Fruit fly (Drosophila melanogaster) ovary, adult (tissue): ENCODE measurements around the gene for.

Experiments used
- CG17801 ChIP-seq: fragments of 200-800 bp; optimal IDR thresholded peaks from 2 replicates; lab custom pipeline; 2019; ENCODE audit warnings: missing biosample characterization, mild to moderate bottlenecking, missing genetic modification characterization, moderate library complexity; ENCODE audit not compliant: partially characterized antibody

The for gene

DNA sequence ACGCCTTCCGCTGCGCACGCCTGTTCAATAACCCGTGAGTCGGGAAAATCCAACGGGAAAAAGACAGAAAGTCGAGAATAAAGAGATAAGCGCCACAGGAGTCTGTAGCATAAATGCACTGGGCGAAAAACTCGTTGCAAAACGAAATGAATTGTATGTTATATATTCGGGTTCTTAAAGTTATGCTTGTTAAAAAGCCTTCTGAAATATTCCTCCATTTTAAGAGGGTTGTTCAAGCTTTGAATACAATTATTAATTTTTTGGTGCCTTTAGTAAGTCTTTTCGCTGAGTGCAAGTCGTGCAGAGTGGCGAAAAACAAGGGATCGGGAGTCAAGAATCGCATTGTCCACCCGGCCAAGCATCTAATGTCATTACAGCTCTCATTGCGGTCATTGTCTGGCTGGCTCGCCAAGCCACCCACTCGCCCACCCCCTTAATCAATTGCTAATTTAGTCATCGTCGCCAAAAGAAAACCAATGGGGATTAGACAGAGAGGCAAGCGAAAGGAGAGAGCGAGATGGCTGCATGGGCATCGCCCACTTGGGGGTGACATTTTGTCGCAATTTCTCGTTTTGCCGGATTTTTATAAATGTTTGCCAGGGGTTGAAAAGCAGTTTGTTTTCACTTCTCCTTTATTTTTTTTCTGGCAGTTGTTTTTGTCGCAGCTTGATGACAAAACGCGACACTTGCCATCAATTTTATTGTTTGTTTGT, 28.5 kb upstream of the for start:
- no peak for TF ChIP-seq CG17801 (GFP tag; lab: Kevin White, UChicago)

DNA sequence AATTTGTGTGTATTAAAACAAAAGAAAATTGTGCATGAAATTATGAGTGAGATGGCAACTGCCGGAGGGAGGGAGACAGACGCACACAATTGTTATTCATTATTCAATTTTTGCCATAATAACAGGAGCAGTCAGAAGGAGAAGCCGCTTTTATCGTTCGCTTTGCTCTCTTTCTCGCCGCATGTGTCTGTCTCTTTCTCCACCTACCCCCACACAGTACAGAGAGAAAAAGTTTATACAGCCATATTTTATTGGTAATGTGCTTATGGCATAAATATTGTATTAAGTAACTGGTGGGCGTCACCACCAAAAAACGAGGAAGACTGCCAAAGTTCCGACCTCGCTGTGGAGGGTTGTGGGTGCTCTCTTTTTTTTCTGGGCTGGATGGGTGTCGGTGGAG, 25.7 kb upstream of the for start:
- no peak for TF ChIP-seq CG17801 (GFP tag; lab: Kevin White, UChicago)

DNA sequence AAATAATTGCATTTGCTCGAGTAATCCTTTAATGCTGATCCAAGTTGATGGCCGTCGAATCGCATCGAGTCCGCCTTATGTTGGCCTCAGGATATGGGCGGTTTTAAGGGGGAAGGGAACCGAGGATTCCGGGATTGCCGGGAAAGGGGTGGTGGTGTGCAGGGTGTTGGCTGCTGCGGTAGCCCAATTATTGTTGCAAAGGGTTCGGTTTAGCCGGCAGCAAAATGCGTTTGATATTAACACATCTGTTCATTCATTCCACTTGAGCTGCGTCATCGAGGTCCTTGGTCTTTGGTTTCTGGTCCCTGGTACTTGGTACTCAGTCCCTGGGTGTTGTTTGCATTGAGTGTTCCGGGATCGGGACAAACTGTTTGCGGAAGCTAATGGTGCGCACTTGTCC, 24.6 kb upstream of the for start:
- TF ChIP-seq CG17801 (GFP tag; lab: Kevin White, UChicago), result no peak

DNA sequence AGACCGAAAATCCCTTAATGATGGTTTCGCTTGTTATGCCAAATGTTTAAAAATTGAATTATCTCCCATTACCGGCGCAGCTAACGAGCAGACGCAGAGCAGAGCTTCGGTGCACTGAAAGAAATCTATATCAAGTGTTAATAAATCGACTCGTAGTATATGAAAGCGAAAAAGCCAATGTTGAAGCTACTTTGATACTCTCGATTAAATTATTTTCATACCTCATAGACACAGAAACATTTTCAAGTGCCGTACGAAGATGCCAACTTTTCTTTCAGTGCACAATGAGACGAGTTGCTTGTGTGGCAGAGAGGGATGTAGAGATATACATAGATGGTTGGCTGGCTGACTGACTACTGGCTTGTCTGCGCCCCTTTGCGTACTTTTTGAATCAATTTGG, 19.0 kb upstream of the for start:
- TF ChIP-seq CG17801 (GFP tag; lab: Kevin White, UChicago), result no peak

DNA sequence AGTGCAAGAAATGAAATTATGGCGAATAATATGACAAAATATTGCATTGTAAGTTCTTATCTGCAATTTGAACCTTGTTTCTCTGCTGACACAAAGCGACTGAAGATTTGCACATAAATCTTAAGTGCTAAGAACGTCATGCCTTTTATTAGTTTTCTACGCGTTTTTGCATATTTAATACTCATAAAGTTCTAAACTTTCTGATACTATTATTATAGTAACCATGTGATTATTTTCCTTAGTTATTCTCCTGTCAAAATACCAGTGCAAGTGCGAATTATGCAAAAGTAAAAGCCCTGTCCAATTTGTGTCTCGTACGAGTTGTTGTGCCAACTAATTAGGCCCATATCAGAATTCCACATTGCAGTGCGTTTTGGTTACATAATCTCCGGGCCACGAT, 13.7 kb upstream of the for start, which contains the start of gene Sfp24Bc:
Gene Sfp24Bc (minus strand): TSS at position 101 of the 400 bp plus-strand sequence.
- TF ChIP-seq CG17801 (GFP tag; lab: Kevin White, UChicago), result no peak

DNA sequence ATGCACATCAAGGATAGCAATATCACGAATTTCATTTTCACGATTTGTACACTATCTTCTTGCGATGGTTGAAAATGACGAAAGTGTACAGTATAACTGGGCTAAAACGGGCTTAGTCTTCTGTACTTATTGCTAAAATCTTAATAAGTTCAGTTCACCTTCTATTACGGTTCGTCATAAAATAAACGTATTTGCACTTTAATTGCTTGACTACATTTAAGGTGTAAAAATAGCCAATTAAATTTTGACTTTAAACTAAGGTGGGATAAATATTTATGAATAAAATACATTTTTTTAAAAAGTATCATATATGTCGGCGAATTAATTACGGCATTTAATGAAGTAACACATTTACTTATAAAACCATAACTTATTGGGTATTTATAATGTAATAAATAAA, 12.9 kb upstream of the for start, which contains the start of gene Sfp24Bb:
Gene Sfp24Bb (minus strand): TSS at position 101 of the 400 bp plus-strand sequence.
- no peak for TF ChIP-seq CG17801 (GFP tag; lab: Kevin White, UChicago)

DNA sequence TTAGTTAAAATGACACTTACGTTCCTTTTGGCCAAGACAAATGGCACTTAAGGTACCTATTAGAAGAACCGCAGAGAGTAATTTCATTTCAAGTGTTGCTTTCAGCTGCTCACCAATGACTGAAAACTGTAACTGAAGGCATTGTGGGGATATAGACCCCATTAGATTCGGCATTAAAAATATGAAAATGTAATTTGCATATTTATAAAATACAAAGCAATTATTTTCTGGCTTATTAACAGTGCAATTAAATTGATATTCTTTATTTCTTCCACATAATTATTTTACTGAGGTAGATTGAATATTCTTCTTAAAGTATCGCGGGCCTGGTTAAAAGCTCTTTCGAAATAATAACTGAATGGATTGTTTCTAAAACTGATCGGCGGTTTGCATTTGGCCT, 12.3 kb upstream of the for start, which contains the start of gene Sfp24Bd:
Gene Sfp24Bd (minus strand): TSS at position 101 of the 400 bp plus-strand sequence.
- TF ChIP-seq CG17801 (GFP tag; lab: Kevin White, UChicago), result no peak

DNA sequence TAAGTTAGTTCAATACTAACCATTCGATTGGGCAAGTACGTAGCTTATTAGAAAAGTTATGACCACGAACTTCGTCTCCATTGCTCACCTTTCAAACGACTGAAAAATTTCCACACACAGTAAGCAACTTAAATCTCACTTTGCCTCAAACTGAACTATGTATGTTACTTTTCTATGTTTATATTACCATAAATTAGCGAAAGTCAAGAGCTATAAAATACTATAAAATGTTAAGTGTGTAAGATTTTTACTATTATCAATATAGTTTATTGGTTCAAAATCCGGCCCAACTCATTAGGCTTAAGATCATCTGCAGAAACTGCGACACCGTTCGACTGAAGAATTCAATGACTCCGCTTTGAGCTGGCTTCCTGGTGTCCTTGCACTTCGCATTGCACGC, 11.7 kb upstream of the for start, which contains the start of gene Sfp24Ba:
Gene Sfp24Ba (minus strand): TSS at position 101 of the 400 bp plus-strand sequence.
- TF ChIP-seq CG17801 (GFP tag; lab: Kevin White, UChicago), result no peak

DNA sequence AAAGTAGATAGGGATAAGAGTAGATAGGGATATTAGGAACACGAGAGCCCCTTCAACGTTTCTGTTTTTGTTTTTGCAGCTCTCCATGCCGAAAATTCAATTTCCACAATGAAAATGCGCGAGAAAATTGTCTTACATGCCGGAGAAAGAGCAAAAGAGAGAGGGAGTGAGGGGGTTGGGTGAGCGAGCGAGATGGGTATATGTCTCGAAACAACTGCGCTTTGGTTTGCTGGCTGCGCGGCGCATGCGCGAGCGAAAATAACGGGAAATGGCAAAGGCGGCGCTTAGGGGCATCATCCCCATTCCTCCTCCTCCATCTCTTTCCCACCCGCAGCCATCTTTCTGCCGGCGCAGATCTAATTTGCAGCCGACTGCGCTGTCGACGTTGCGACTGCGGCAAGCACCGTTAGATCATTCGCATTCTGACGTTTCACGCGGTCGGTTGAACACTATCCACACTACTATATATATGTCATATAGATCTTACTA, 5.6 kb upstream of the for start, which contains the start of gene Drgx:
Gene Drgx (plus strand): TSS at position 439 of the 489 bp plus-strand sequence.
- no peak for TF ChIP-seq CG17801 (GFP tag; lab: Kevin White, UChicago)

DNA sequence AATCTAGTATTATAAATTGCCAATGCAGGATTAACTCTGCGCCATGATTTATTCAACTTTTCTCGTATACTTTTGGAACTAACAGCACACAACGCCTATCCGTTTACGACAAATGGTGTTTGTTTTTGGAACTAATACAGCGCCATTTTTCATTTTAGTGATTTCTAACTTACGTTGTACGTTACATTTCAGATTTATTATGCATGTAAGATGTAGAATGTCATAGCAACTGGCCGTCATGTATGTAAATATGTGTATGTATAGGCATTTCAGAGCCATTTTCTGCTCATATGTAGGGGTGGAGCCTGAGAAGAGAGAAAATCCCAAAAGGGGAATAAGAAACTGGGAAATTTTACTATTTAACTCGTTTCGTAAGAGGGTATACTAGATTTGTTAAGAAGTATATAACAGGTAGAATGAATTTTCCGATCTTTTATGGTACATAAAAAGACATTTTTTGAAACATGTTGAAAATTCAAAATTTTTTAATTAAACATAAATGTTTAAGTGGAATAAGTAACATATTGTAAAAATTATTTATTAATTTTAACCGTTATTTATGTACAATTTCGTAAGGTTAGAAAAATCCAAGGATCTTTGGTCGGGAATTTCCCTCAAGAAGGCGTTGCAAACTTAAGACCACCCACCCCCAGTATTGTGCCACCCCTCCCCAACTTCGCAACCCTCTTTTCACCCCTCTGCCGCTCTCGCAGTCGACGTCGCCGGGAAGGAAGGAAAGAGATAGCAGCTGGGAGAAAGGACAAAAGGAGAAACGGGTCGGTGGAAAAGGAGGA, 793 bp upstream of the for start:
- TF ChIP-seq CG17801 (GFP tag; lab: Kevin White, UChicago), result no peak

DNA sequence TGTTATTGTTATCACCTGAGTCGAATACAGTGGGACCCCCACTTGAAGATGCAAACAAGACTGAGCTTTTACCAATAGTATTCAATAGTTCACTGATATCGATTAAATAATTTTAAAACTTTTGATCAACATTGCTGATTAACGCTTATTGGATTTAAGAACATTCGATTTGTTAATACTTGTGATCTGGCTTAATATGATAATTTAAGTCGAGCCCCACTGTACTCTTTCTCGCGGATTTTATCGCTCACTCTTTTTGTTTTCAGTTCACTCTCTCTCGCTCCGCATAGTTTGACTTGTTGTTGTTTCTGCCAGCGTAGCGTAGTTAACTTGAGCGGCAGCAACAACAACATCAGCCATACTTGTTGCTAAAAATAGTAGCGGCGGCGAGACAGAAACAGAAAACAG, 1.1 kb downstream of the for start:
- TF ChIP-seq CG17801 (GFP tag; lab: Kevin White, UChicago), result peak; percentile 98

DNA sequence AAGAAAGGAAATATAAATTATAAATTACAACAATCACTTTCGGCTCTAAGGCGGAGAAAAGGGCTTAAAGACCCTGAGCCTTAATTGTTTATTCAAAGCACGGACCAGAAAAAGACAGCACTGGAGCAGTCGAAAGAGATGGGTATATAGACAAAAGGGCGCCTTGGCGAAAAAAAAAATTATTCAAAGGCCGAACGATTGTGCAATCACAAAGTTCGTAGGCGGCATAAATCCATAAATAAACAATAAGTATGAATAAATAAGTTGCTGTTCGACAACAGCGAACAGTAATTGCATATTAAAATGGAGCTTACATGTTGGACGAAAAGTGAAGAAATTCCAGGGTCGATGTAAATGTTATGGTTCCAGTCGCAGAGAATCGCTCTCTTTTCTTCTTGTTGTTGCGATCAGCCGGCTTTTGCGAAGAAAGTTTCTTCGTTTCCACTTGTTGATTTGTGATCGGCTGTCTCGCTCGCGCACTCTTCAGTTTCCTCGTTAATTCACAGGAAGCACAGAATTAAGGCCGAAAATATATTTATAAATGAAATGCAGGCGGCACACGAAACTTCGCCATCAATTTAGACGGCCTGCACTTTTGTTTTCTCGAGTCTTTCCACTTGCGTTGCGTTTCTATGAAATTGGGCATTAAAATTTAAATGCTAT, 1.7 kb downstream of the for start:
- no peak for TF ChIP-seq CG17801 (GFP tag; lab: Kevin White, UChicago)

DNA sequence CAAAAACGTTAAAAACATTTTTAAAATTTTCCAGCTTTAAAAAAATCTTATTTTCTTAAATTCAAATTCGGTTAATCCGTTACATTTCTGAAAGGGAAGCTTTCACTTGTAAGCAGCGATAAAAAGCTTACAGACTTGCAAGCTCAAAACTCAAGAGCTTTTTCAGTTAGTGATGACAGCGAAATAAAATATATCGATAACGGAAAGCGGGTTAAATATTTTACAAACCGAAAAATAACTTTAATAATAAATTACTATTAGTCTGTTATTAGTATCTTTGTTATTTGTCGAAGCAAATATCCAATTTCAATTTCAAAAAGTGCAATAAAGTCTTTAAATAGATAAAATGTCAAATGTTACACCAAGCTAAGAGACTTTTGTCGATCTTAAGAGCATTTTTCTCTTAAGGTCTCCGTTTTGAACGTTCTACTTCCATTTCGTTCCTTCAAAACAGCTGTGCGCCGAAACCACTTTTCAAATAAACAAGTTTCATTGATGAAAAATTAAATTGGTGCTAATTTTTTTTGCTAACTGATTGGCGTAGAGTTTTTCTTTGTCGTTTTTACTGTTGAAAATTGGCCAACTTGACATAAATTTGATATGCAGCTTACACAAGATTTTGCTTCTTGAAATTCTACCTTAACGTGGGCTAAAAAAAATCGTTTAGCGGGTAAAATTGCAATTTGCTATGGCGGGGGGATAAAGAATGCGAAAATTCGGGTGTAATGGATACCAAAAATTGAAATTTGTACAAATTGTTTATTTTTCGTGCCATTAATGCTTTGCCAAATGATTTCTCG, 8.4 kb downstream of the for start:
- TF ChIP-seq CG17801 (GFP tag; lab: Kevin White, UChicago), result no peak
